Fruit fly (Drosophila melanogaster): Measurements from ENCODE around the gene CG31819.

Gene CG31819

dm6 chr2L:16257227-16258071 is 46.2 kb downstream of the CG31819 start, which contains the start of the genes PRL-1 and EndoGI:
Gene PRL-1, minus strand, starts transcription at chr2L:16257606.
Gene EndoGI, plus strand, starts transcription at chr2L:16257688.
- TF ChIP-seq psq (optimal IDR thresholded peaks at IDR 0.05) (no peak), CG8478 (optimal IDR thresholded peaks at IDR 0.05) (peak; percentile 47), Dll (optimal IDR thresholded peaks at IDR 0.05) (no peak), pan (optimal IDR thresholded peaks at IDR 0.05) (no peak)

dm6 chr2L:16261576-16262217 is 50.4 kb downstream of the CG31819 start, which contains the start of the genes twe and CG4935:
Gene twe, minus strand, starts transcription at chr2L:16261877.
Gene CG4935, plus strand, starts transcription at chr2L:16262141.
- no peak for TF ChIP-seq Dll (optimal IDR thresholded peaks at IDR 0.05)
- no peak for TF ChIP-seq EcR (GFP tag; optimal IDR thresholded peaks at IDR 0.05)
- no peak for TF ChIP-seq pan (optimal IDR thresholded peaks at IDR 0.05)
- TF ChIP-seq psq (optimal IDR thresholded peaks at IDR 0.05), result no peak
- no peak for TF ChIP-seq CG8478 (optimal IDR thresholded peaks at IDR 0.05)
- no peak for TF ChIP-seq usp (GFP tag; optimal IDR thresholded peaks at IDR 0.05)

All from whole organism.